Worm (Caenorhabditis elegans): ENCODE measurements around the gene F58A6.2.

- TF ChIP-seq ama-1 (optimal IDR thresholded peaks at IDR 0.05) (no peak), ztf-4 (tag; optimal IDR thresholded peaks at IDR 0.05) (no peak), nhr-12 (tag; optimal IDR thresholded peaks at IDR 0.05) (no peak), unc-39 (tag; optimal IDR thresholded peaks at IDR 0.05) (no peak), eor-1 (tag; optimal IDR thresholded peaks at IDR 0.05) (no peak), ceh-82 (tag; optimal IDR thresholded peaks at IDR 0.05) (no peak)
Observed at ce11 chrII:5099649-5100048, 36.9 kb upstream of the F58A6.2 start, which contains the start of gene C04G6.6.

All from whole organism, L3 larva.